Fruit fly (Drosophila melanogaster): ENCODE data around the gene Sgt1.

- TF ChIP-seq CG13204 (GFP tag; optimal IDR thresholded peaks at IDR 0.05) (no peak), Snoo (tag; optimal IDR thresholded peaks at IDR 0.05) (no peak), rn (GFP tag; IDR thresholded peaks at IDR 0.05) (no peak), fd96Ca (GFP tag; IDR thresholded peaks at IDR 0.05) (no peak), CG8301 (tag; optimal IDR thresholded peaks at IDR 0.05) (no peak), CG17806 (tag; optimal IDR thresholded peaks at IDR 0.05) (no peak), CG10348 (GFP tag; IDR thresholded peaks at IDR 0.05) (no peak), CG34367 (tag; optimal IDR thresholded peaks at IDR 0.05) (no peak), CG15710 (tag; optimal IDR thresholded peaks at IDR 0.05) (no peak)
These were observed 14.6 kb downstream of the Sgt1 start, which contains the start of gene CG11672 for dm6 chr3R:8290478-8290877.

All from whole organism, pupa.